Worm (Caenorhabditis elegans): ENCODE measurements around the gene M03E7.3.
A peak's percentile ranks its signal among the peaks of the same experiment; 100 is the strongest.

M03E7.3 gene

ce11 chrV:5582860-5583259, 32.0 kb upstream of the M03E7.3 start (continued):
- peak; percentile 18 for TF ChIP-seq tlf-1 (GFP tag; optimal IDR thresholded peaks at IDR 0.05)

- no peak for TF ChIP-seq Y67H2A.10 (GFP tag; conservative IDR thresholded peaks at IDR 0.05)
- peak in 1 of 3 experiments; percentile 27 for TF ChIP-seq lin-35 (GFP tag; optimal IDR thresholded peaks at IDR 0.05)
- TF ChIP-seq madf-6 (GFP tag; IDR thresholded peaks at IDR 0.05) = peak; percentile 97
- TF ChIP-seq cebp-1 (GFP tag; IDR thresholded peaks at IDR 0.05) = no peak
- peak; percentile 25 for TF ChIP-seq cebp-1 (tag; optimal IDR thresholded peaks at IDR 0.05)
- TF ChIP-seq ceh-91 (GFP tag; IDR thresholded peaks at IDR 0.05) = peak; percentile 81
- peak; percentile 97 for TF ChIP-seq efl-1 (GFP tag; optimal IDR thresholded peaks at IDR 0.05)
- peak; percentile 35 for TF ChIP-seq tbp1 (GFP tag; optimal IDR thresholded peaks at IDR 0.05)
- TF ChIP-seq madf-8 (GFP tag; conservative IDR thresholded peaks at IDR 0.05) = peak; percentile 97
- TF ChIP-seq C06A6.2 (GFP tag; conservative IDR thresholded peaks at IDR 0.05) = no peak
- peak; percentile 31 for TF ChIP-seq F23B12.7 (tag; optimal IDR thresholded peaks at IDR 0.05; ENCODE audit: insufficient read depth)
- TF ChIP-seq lin-40 (tag; optimal IDR thresholded peaks at IDR 0.05) = no peak
- peak; percentile 37 for TF ChIP-seq snpc-1.3 (tag; optimal IDR thresholded peaks at IDR 0.05; ENCODE audit: insufficient read depth)
- no peak for TF ChIP-seq die-1 (tag; optimal IDR thresholded peaks at IDR 0.05)
- TF ChIP-seq snpc-4 (GFP tag; optimal IDR thresholded peaks at IDR 0.05) = no peak
- peak in 3 of 4 experiments; percentile 6 to 54 (median 31) for TF ChIP-seq snpc-4 (tag; optimal IDR thresholded peaks at IDR 0.05)
- TF ChIP-seq rec-8 (tag; optimal IDR thresholded peaks at IDR 0.05) = no peak
- TF ChIP-seq nfyb-1 (GFP tag; IDR thresholded peaks at IDR 0.05) = no peak
- TF ChIP-seq ekl-4 (GFP tag; IDR thresholded peaks at IDR 0.05) = no peak
- TF ChIP-seq lin-54 (GFP tag; optimal IDR thresholded peaks at IDR 0.05) = peak; percentile 33
- peak; percentile 61 for TF ChIP-seq B0019.2 (GFP tag; conservative IDR thresholded peaks at IDR 0.05)
- peak; percentile 75 for TF ChIP-seq D2030.7 (GFP tag; IDR thresholded peaks at IDR 0.05)
- TF ChIP-seq dpl-1 (GFP tag; optimal IDR thresholded peaks at IDR 0.05) = peak; percentile 81
- peak; percentile 39 for TF ChIP-seq snpc-1.1 (tag; optimal IDR thresholded peaks at IDR 0.05; ENCODE audit: insufficient read depth)
- no peak for TF ChIP-seq sptf-2 (GFP tag; optimal IDR thresholded peaks at IDR 0.05)
- TF ChIP-seq xnd-1 (tag; optimal IDR thresholded peaks at IDR 0.05) = peak; percentile 84
- TF ChIP-seq F33H1.4 (GFP tag; IDR thresholded peaks at IDR 0.05) = peak; percentile 69
- TF ChIP-seq snpc-3.4 (tag; optimal IDR thresholded peaks at IDR 0.05) = peak; percentile 45
- TF ChIP-seq hmg-1.2 (GFP tag; IDR thresholded peaks at IDR 0.05) = peak; percentile 31; the same call in 1 of the 2 replicates
- TF ChIP-seq dox-1 (GFP tag; IDR thresholded peaks at IDR 0.05) = 0 out of 2 replicates have a peak, but pooled peaks have one; percentile 5
- TF ChIP-seq F55B11.4 (tag; optimal IDR thresholded peaks at IDR 0.05; ENCODE audit: borderline replicate concordance, insufficient read depth) = no peak
- TF ChIP-seq mcd-1 (GFP tag; IDR thresholded peaks at IDR 0.05) = peak; percentile 8; the same call in 1 of the 2 replicates
- TF ChIP-seq lsl-1 (GFP tag; optimal IDR thresholded peaks at IDR 0.05) = peak; percentile 93
- no peak for TF ChIP-seq tbx-9 (tag; optimal IDR thresholded peaks at IDR 0.05; ENCODE audit: borderline replicate concordance)
Measured at ce11 chrV:5584293-5584776, 30.5 kb upstream of the M03E7.3 start, which contains the start of gene pas-6. Gene pas-6 (minus strand): TSS chrV:5584343.

- no peak for TF ChIP-seq ZK185.1 (tag; optimal IDR thresholded peaks at IDR 0.05; ENCODE audit: poor library complexity, severe bottlenecking)
- no peak for TF ChIP-seq ceh-100 (GFP tag; IDR thresholded peaks at IDR 0.05)
- no peak for TF ChIP-seq ztf-26 (tag; optimal IDR thresholded peaks at IDR 0.05)
- no peak for TF ChIP-seq mel-28 (tag; optimal IDR thresholded peaks at IDR 0.05; ENCODE audit: borderline replicate concordance)
- TF ChIP-seq attf-3 (GFP tag; conservative IDR thresholded peaks at IDR 0.05) = no peak
- no peak for TF ChIP-seq snpc-1.1 (tag; optimal IDR thresholded peaks at IDR 0.05; ENCODE audit: insufficient read depth)
- TF ChIP-seq let-526 (GFP tag; IDR thresholded peaks at IDR 0.05) = no peak
- no peak for TF ChIP-seq hlh-12 (tag; optimal IDR thresholded peaks at IDR 0.05)
- no peak for TF ChIP-seq nfya-2 (GFP tag; IDR thresholded peaks at IDR 0.05)
- no peak for TF ChIP-seq ztf-22 (GFP tag; optimal IDR thresholded peaks at IDR 0.05)
- no peak for TF ChIP-seq B0336.3 (GFP tag; IDR thresholded peaks at IDR 0.05)
Measured at ce11 chrV:5584833-5585232, 30.0 kb upstream of the M03E7.3 start, which contains the start of gene CD4.11. Gene CD4.11 (plus strand): TSS chrV:5585133.

Data from whole organism, young adult.